Worm (Caenorhabditis elegans) whole organism, L2 larva: Measurements from ENCODE around the gene Y2H9A.6.

ENCODE experiments used
- F13H6.1 ChIP-seq: sonication (generic microtip); optimal IDR thresholded peaks from 2 replicates; lab custom pipeline; 2016; ENCODE audit warnings: missing genetic modification characterization, missing compliant biosample characterization
- alr-1 ChIP-seq: fragments of 150-350 bp; optimal IDR thresholded peaks from 2 replicates; lab custom pipeline; 2014; ENCODE audit warnings: missing biosample characterization, missing genetic modification characterization
- blmp-1 ChIP-seq: sonication (generic microtip); optimal IDR thresholded peaks from 2 replicates; lab custom pipeline; 2017; ENCODE audit warnings: missing genetic modification characterization, mild to moderate bottlenecking, missing compliant biosample characterization, antibody characterized with exemption, moderate library complexity; ENCODE audit not compliant: insufficient read depth
- ceh-82 ChIP-seq: fragments of 150-350 bp; optimal IDR thresholded peaks from 2 replicates; lab custom pipeline; 2014; ENCODE audit warnings: missing biosample characterization, missing genetic modification characterization
- dmd-4 ChIP-seq: sonication (generic microtip); optimal IDR thresholded peaks from 2 replicates; lab custom pipeline; 2017; ENCODE audit warnings: missing biosample characterization, missing genetic modification characterization
- lin-39 ChIP-seq: fragments of 150-350 bp; optimal IDR thresholded peaks from 2 replicates; lab custom pipeline; 2014; ENCODE audit warnings: missing biosample characterization, missing genetic modification reagents, missing genetic modification characterization
- nhr-21 ChIP-seq: fragments of 150-350 bp; optimal IDR thresholded peaks from 2 replicates; lab custom pipeline; 2014; ENCODE audit warnings: missing biosample characterization, missing genetic modification characterization
- nhr-237 ChIP-seq: fragments of 150-350 bp; optimal IDR thresholded peaks from 2 replicates; lab custom pipeline; 2014; ENCODE audit warnings: missing biosample characterization, missing genetic modification characterization
- nhr-6 ChIP-seq: fragments of 150-350 bp; optimal IDR thresholded peaks from 2 replicates; lab custom pipeline; 2014; ENCODE audit warnings: missing biosample characterization, missing genetic modification characterization
- skn-1 ChIP-seq: sonication (generic microtip); optimal IDR thresholded peaks from 2 replicates; lab custom pipeline; 2017; ENCODE audit warnings: missing biosample characterization, missing genetic modification characterization
- unc-62 ChIP-seq: fragments of 150-350 bp; optimal IDR thresholded peaks from 2 replicates; lab custom pipeline; 2014; ENCODE audit warnings: missing biosample characterization, missing genetic modification reagents, missing genetic modification characterization
- ztf-1 ChIP-seq: fragments of 200-800 bp; sonication (Bioruptor generic); conservative IDR thresholded peaks from 2 replicates; pipeline ENCODE4 v1.3.6; 2022; ENCODE audit warnings: missing genetic modification characterization, missing compliant biosample characterization

DNA sequence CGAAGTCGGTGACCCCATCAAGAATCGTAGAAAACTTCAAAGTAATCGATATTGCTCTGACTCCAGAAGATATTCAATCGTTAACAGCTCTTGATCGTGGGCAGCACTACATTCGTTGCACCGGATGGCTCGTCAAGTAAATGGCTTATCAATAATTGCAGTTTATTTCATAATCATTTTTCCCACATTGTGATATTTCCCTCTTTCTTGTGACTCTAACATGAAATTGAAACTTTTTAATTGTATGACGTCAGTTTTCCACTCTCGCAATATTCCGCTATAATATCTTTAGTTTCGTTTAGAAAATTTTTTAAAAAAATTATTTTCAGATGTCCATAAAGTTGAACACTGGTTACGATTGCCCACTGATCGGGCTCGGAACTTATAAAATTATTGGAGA is 35.7 kb upstream of the Y2H9A.6 start, which contains the start of gene F53F1.3:
- TF ChIP-seq lin-39 = no peak
- no peak for TF ChIP-seq nhr-237 (tag; lab: Kevin White, UChicago)
- no peak for TF ChIP-seq blmp-1 (tag; lab: Kevin White, UChicago)
- TF ChIP-seq ceh-82 = no peak
- TF ChIP-seq skn-1 = no peak
- TF ChIP-seq nhr-21 (tag; lab: Kevin White, UChicago) = no peak
- TF ChIP-seq alr-1 (tag; lab: Kevin White, UChicago) = no peak
- no peak for TF ChIP-seq dmd-4 (tag; lab: Kevin White, UChicago)
- no peak for TF ChIP-seq ztf-1 (GFP tag; lab: Robert Waterston, UW)
- TF ChIP-seq unc-62 (GFP tag; lab: Kevin White, UChicago) = no peak
- TF ChIP-seq F13H6.1 (tag; lab: Kevin White, UChicago) = no peak
- no peak for TF ChIP-seq nhr-6 (tag; lab: Kevin White, UChicago)
